Fruit fly (Drosophila melanogaster): ENCODE results near the gene wdb.

The wdb gene

DNA sequence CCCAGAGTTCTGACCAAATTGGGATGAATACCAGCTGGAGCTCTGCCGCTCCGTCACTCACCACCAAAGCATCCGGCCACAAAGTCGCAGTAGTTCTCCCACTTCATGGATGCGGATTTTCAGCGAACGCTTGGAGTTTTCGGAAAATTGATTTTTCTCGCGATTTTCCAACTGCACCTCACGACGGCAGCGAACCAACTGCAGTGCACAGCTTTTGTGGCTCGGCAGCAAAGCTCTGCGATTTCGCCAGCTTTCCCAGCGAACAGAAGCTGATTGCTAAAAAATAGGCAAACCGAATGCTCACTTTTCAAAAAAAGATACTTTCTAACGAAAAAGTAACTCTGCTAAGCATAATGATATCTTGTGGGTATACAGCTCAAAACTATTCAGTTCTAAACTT lies 20.9 kb downstream of the wdb start, which contains the start of gene CG5646:
Gene CG5646, minus strand, starts transcription at position 206 of the 400 bp plus-strand sequence.
- peak; percentile 76 for TF ChIP-seq CG32121 (GFP tag; IDR thresholded peaks at IDR 0.05)
- peak; percentile 67; the same call in 2 of the 3 replicates for TF ChIP-seq CG4496 (GFP tag; IDR thresholded peaks at IDR 0.05)
- TF ChIP-seq CG13204 (GFP tag; optimal IDR thresholded peaks at IDR 0.05): no peak
- no peak for TF ChIP-seq Snoo (tag; optimal IDR thresholded peaks at IDR 0.05)
- TF ChIP-seq fd96Ca (GFP tag; IDR thresholded peaks at IDR 0.05): peak; percentile 67; the same call in 2 of the 3 replicates
- peak; percentile 66; the same call in 1 of the 2 replicates for TF ChIP-seq Ets98B (GFP tag; IDR thresholded peaks at IDR 0.05)
- TF ChIP-seq CG17806 (tag; optimal IDR thresholded peaks at IDR 0.05): no peak
- 0 out of 2 replicates have a peak, but pooled peaks have one; percentile 33 for TF ChIP-seq CG12605 (GFP tag; IDR thresholded peaks at IDR 0.05)

DNA sequence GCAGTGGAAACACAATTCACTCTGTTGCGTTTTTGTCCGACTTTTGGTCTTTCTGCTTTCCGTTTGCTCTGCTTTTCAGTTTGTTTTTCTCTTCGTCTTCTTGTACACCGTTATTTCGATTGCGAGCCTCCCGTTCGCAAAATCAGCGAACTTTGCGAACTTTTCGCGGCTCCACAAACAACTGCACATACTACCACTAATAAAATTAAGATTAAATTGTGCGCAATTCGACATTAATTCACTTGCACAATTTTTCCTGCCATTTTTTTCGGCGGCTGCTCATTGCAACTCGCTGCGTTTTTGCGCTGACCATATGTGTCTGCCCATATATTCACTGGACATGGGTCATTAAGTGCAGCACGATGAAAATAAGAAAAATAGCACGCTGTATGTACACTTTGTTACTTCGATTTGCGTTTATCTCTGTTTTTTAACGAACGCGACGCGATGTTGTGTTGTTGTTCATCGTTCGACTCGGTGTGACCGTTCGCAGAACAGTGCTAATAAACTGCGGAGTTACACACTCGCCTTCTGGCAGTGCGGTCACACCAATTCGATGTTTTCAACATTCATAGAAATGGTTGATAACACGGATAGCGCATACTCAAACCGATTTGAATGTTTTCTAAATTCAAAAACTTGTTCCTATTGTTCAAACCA lies 23.3 kb downstream of the wdb start, which contains the start of gene Klp98A:
Gene Klp98A, minus strand, starts transcription at position 486 of the 660 bp plus-strand sequence.
- no peak for TF ChIP-seq Ets98B (GFP tag; IDR thresholded peaks at IDR 0.05)
- TF ChIP-seq CG14655 (GFP tag; optimal IDR thresholded peaks at IDR 0.05): no peak
- no peak for TF ChIP-seq CG34367 (tag; optimal IDR thresholded peaks at IDR 0.05)
- no peak for TF ChIP-seq CG10348 (GFP tag; IDR thresholded peaks at IDR 0.05)
- no peak for TF ChIP-seq fd96Ca (GFP tag; IDR thresholded peaks at IDR 0.05)
- no peak for TF ChIP-seq CG17806 (tag; optimal IDR thresholded peaks at IDR 0.05)
- TF ChIP-seq CG9948 (tag; optimal IDR thresholded peaks at IDR 0.05): no peak
- no peak for TF ChIP-seq Pif1A (GFP tag; optimal IDR thresholded peaks at IDR 0.05)
- peak; percentile 34; the same call in 1 of the 3 replicates for TF ChIP-seq CG4496 (GFP tag; IDR thresholded peaks at IDR 0.05)
- no peak for TF ChIP-seq CG8159 (tag; optimal IDR thresholded peaks at IDR 0.05)
- TF ChIP-seq gl (tag; optimal IDR thresholded peaks at IDR 0.05): no peak
- no peak for TF ChIP-seq CG32121 (GFP tag; IDR thresholded peaks at IDR 0.05)
- TF ChIP-seq CG15710 (tag; optimal IDR thresholded peaks at IDR 0.05): no peak
- no peak for TF ChIP-seq CG13204 (GFP tag; optimal IDR thresholded peaks at IDR 0.05)
- 0 out of 2 replicates have a peak, but pooled peaks have one; percentile 15 for TF ChIP-seq CG12605 (GFP tag; IDR thresholded peaks at IDR 0.05)
- no peak for TF ChIP-seq EcR (GFP tag; optimal IDR thresholded peaks at IDR 0.05)
- TF ChIP-seq D1 (tag; optimal IDR thresholded peaks at IDR 0.05): no peak
- no peak for TF ChIP-seq Pif1B (GFP tag; optimal IDR thresholded peaks at IDR 0.05)
- peak; percentile 11 for TF ChIP-seq Snoo (tag; optimal IDR thresholded peaks at IDR 0.05)
- no peak for TF ChIP-seq CG8301 (tag; optimal IDR thresholded peaks at IDR 0.05)

DNA sequence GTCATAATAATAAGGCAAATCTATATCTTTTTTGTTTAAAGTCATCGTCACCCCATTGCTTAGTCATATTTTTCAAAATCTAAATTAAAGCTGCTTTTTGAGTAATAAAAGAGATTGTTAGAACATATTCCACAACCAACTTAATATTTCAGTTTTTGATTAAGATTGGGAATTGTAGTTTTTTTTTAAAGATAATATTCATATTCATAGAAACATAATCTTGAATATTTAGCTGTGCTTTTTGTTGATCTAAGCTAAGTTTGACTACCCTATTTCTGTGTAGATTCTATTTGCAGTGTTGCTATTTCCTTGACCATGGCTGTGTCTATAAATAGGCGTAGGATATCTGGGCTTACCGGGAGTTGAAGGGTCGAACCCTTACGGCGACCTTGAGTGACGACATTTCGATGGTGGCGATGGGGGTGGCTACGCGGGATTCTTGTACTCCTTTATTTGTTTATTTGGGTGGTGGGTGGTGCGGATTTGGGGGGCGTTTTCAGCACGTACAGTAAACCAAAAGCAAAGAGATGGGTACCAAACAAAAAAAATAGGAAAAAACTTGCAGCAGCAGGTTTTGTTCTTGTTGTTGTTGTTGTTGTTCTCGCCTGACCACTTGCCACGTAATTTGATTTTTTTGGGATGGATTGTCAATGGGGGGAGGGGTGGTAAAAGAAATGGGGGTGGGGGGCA lies 23.9 kb downstream of the wdb start:
- TF ChIP-seq Pif1B (GFP tag; optimal IDR thresholded peaks at IDR 0.05) (no peak), CG8159 (tag; optimal IDR thresholded peaks at IDR 0.05) (no peak), CG14655 (GFP tag; optimal IDR thresholded peaks at IDR 0.05) (no peak), CG9948 (tag; optimal IDR thresholded peaks at IDR 0.05) (peak; percentile 26), Pif1A (GFP tag; optimal IDR thresholded peaks at IDR 0.05) (no peak), D1 (tag; optimal IDR thresholded peaks at IDR 0.05) (no peak), CG8301 (tag; optimal IDR thresholded peaks at IDR 0.05) (no peak), Ets98B (GFP tag; IDR thresholded peaks at IDR 0.05) (no peak), CG13204 (GFP tag; optimal IDR thresholded peaks at IDR 0.05) (no peak), CG32121 (GFP tag; IDR thresholded peaks at IDR 0.05) (no peak), CG17806 (tag; optimal IDR thresholded peaks at IDR 0.05) (peak; percentile 6), CG4496 (GFP tag; IDR thresholded peaks at IDR 0.05) (no peak), gl (tag; optimal IDR thresholded peaks at IDR 0.05) (no peak)

DNA sequence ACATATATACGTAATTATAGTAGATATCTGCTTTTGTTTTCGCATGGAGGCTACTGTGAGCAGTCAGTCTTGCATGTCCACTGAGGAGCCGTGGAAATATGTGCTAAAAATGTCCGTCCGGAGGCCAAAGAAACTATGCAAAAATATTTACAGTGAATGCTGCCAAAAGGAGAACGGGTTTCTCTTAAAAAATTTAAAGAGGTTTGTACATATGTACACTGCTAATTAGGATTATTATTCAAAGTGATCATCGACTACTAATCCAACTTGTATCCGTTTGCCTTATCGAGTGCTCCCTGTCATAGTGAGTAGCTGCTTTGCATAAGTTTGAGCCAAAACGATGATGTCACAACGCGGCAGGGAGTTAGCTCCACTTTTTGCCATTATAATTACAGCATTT lies 25.1 kb downstream of the wdb start:
- TF ChIP-seq CG15710 (tag; optimal IDR thresholded peaks at IDR 0.05) (peak; percentile 25), CG12605 (GFP tag; IDR thresholded peaks at IDR 0.05) (peak; percentile 74), CG10348 (GFP tag; IDR thresholded peaks at IDR 0.05) (peak; percentile 54; the same call in 1 of the 2 replicates), rn (GFP tag; IDR thresholded peaks at IDR 0.05) (peak; percentile 53), CG8301 (tag; optimal IDR thresholded peaks at IDR 0.05) (peak; percentile 59), fd96Ca (GFP tag; IDR thresholded peaks at IDR 0.05) (peak; percentile 88), CG13204 (GFP tag; optimal IDR thresholded peaks at IDR 0.05) (no peak), CG4496 (GFP tag; IDR thresholded peaks at IDR 0.05) (peak; percentile 86), Ets98B (GFP tag; IDR thresholded peaks at IDR 0.05) (peak; percentile 84), CG32121 (GFP tag; IDR thresholded peaks at IDR 0.05) (peak; percentile 84), CG34367 (tag; optimal IDR thresholded peaks at IDR 0.05) (no peak), CG8159 (tag; optimal IDR thresholded peaks at IDR 0.05) (peak; percentile 44), Pif1A (GFP tag; optimal IDR thresholded peaks at IDR 0.05) (peak; percentile 54), Snoo (tag; optimal IDR thresholded peaks at IDR 0.05) (peak; percentile 10), CG9948 (tag; optimal IDR thresholded peaks at IDR 0.05) (no peak), D1 (tag; optimal IDR thresholded peaks at IDR 0.05) (no peak), CG14655 (GFP tag; optimal IDR thresholded peaks at IDR 0.05) (no peak), Pif1B (GFP tag; optimal IDR thresholded peaks at IDR 0.05) (peak; percentile 36), EcR (GFP tag; optimal IDR thresholded peaks at IDR 0.05) (no peak), CG17806 (tag; optimal IDR thresholded peaks at IDR 0.05) (peak; percentile 34), gl (tag; optimal IDR thresholded peaks at IDR 0.05) (no peak)

DNA sequence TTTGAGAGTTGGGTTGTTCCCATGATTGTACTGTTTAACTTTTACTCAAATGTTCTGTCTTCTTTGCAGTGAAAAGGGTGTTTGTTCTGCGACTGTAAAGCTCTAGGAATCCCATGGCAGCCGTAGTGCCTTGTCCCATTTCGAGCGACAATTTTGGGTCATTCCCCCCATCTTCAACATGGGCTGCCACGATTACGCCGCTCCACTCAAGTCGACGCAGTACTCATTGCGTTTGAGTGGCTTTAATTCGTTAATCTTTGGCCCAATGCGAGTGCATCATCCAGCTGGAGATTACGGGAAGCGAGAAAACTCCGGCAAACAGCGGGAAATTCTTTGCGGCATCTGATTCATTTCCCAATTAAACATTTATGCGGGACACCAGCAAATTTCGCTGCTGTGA lies 25.6 kb downstream of the wdb start:
- TF ChIP-seq Pif1B (GFP tag; optimal IDR thresholded peaks at IDR 0.05): no peak
- TF ChIP-seq CG14655 (GFP tag; optimal IDR thresholded peaks at IDR 0.05): no peak
- TF ChIP-seq Ets98B (GFP tag; IDR thresholded peaks at IDR 0.05): no peak
- TF ChIP-seq EcR (GFP tag; optimal IDR thresholded peaks at IDR 0.05): peak; percentile 76
- no peak for TF ChIP-seq rn (GFP tag; IDR thresholded peaks at IDR 0.05)
- TF ChIP-seq Pif1A (GFP tag; optimal IDR thresholded peaks at IDR 0.05): no peak
- no peak for TF ChIP-seq gl (tag; optimal IDR thresholded peaks at IDR 0.05)
- no peak for TF ChIP-seq fd96Ca (GFP tag; IDR thresholded peaks at IDR 0.05)
- TF ChIP-seq CG13204 (GFP tag; optimal IDR thresholded peaks at IDR 0.05): no peak

Data from whole organism, pupa.